Fruit fly (Drosophila melanogaster): ENCODE data around the gene Grp170.

Gene Grp170

DNA sequence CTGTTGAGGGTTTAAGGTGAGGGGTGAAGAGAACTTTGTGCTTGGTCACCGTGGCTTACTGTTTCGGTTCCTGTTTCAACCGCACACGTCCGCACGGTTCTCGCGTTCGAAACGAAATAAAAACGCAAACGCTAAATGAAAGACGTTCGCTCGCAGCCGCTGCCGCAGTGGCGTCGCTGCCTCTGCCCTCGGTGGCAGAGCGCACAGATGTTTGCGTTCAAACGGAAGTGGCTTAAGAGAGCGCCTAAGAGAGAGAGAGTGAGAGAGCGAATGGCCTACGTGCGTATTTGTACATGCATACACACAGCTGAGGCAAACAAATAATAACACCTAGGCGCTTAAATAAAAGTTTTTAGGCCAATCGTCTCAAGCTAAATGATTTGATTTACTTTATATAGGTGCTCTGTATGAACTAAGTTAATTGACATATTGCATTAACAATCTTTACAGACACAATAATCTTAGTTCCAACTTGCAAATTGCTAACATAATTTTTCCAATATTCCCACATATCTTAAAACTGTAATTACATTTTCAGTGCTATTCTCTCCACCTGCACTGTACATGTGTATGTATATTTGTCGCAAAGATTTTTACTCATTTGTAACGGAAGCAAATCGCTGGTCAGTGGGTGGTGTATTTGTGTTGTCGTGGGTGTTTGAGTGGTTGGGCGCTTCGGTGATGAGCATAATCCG lies 18.6 kb upstream of the Grp170 start, which contains the start of gene CG2865 (continued):
- TF ChIP-seq CG9932 (GFP tag; IDR thresholded peaks at IDR 0.05): peak; percentile 86
- TF ChIP-seq crc (GFP tag; optimal IDR thresholded peaks at IDR 0.05): peak; percentile 88
- TF ChIP-seq psq (GFP tag; optimal IDR thresholded peaks at IDR 0.05): peak; percentile 61
- TF ChIP-seq CG33213 (GFP tag; optimal IDR thresholded peaks at IDR 0.05): peak; percentile 68
- no peak for TF ChIP-seq Kr (GFP tag; optimal IDR thresholded peaks at IDR 0.05)
- TF ChIP-seq CG3847 (GFP tag; IDR thresholded peaks at IDR 0.05): peak; percentile 90
- TF ChIP-seq her (GFP tag; optimal IDR thresholded peaks at IDR 0.05): peak; percentile 89
- TF ChIP-seq CG11723 (GFP tag; optimal IDR thresholded peaks at IDR 0.05): peak; percentile 88
- TF ChIP-seq gcm2 (GFP tag; optimal IDR thresholded peaks at IDR 0.05): peak; percentile 87
- TF ChIP-seq CG3995 (GFP tag; optimal IDR thresholded peaks at IDR 0.05): peak; percentile 72
- TF ChIP-seq CG7556 (GFP tag; optimal IDR thresholded peaks at IDR 0.05): peak; percentile 97
- peak; percentile 71 for TF ChIP-seq wdn (GFP tag; IDR thresholded peaks at IDR 0.05)
- peak; percentile 48 for TF ChIP-seq CG4360 (GFP tag; IDR thresholded peaks at IDR 0.05)
- peak; percentile 33 for TF ChIP-seq da (GFP tag; optimal IDR thresholded peaks at IDR 0.05)
- peak; percentile 92 for TF ChIP-seq sd (tag; optimal IDR thresholded peaks at IDR 0.05)
- TF ChIP-seq chinmo (GFP tag; IDR thresholded peaks at IDR 0.05; ENCODE audit: partially characterized antibody): peak; percentile 92
- 0 out of 3 replicates have a peak, but pooled peaks have one; percentile 63 for TF ChIP-seq CG3726 (GFP tag; IDR thresholded peaks at IDR 0.05)
- 0 out of 2 replicates have a peak, but pooled peaks have one; percentile 34 for TF ChIP-seq ham (GFP tag; IDR thresholded peaks at IDR 0.05)
- peak; percentile 93 for TF ChIP-seq CG15696 (tag; optimal IDR thresholded peaks at IDR 0.05)
- TF ChIP-seq CG7357 (GFP tag; IDR thresholded peaks at IDR 0.05): peak; percentile 77
- peak; percentile 26; the same call in 1 of the 3 replicates for TF ChIP-seq knrl (GFP tag; IDR thresholded peaks at IDR 0.05; ENCODE audit: partially characterized antibody)
- TF ChIP-seq Hr3 (GFP tag; optimal IDR thresholded peaks at IDR 0.05): peak; percentile 92
- peak; percentile 92 for TF ChIP-seq Vsx1 (GFP tag; optimal IDR thresholded peaks at IDR 0.05)
- peak; percentile 77; the same call in 2 of the 3 replicates for TF ChIP-seq CG34422 (GFP tag; IDR thresholded peaks at IDR 0.05)
- TF ChIP-seq Dad (GFP tag; optimal IDR thresholded peaks at IDR 0.05): peak; percentile 86
- TF ChIP-seq Camta (GFP tag; optimal IDR thresholded peaks at IDR 0.05): peak; percentile 92
- peak; percentile 80 for TF ChIP-seq croc (GFP tag; conservative IDR thresholded peaks at IDR 0.05)
- TF ChIP-seq btn (GFP tag; optimal IDR thresholded peaks at IDR 0.05): peak; percentile 68
- peak; percentile 91 for TF ChIP-seq Blimp-1 (GFP tag; optimal IDR thresholded peaks at IDR 0.05)
- TF ChIP-seq CG2202 (tag; optimal IDR thresholded peaks at IDR 0.05): peak; percentile 89
- TF ChIP-seq CG17359 (tag; optimal IDR thresholded peaks at IDR 0.05): peak; percentile 94
- TF ChIP-seq Jarid2 (GFP tag; optimal IDR thresholded peaks at IDR 0.05): peak; percentile 93
- TF ChIP-seq az2 (GFP tag; optimal IDR thresholded peaks at IDR 0.05): peak; percentile 89
- peak; percentile 91 for TF ChIP-seq CG6689 (GFP tag; IDR thresholded peaks at IDR 0.05)
- TF ChIP-seq CG1602 (GFP tag; optimal IDR thresholded peaks at IDR 0.05): peak; percentile 87
- peak; percentile 76 for TF ChIP-seq Neu2 (GFP tag; optimal IDR thresholded peaks at IDR 0.05; ENCODE audit: borderline replicate concordance)
- TF ChIP-seq CG7372 (GFP tag; IDR thresholded peaks at IDR 0.05): peak; percentile 88
- TF ChIP-seq gfzf (GFP tag; optimal IDR thresholded peaks at IDR 0.05): peak; percentile 6
- no peak for TF ChIP-seq bigmax (GFP tag; optimal IDR thresholded peaks at IDR 0.05)
- peak; percentile 88 for TF ChIP-seq Hey (tag; optimal IDR thresholded peaks at IDR 0.05)
- TF ChIP-seq zen (tag; optimal IDR thresholded peaks at IDR 0.05): peak; percentile 91
- peak; percentile 91 for TF ChIP-seq ind (GFP tag; optimal IDR thresholded peaks at IDR 0.05)
- TF ChIP-seq Optix (GFP tag; IDR thresholded peaks at IDR 0.05): 0 out of 3 replicates have a peak, but pooled peaks have one; percentile 54
- TF ChIP-seq CG4820 (GFP tag; optimal IDR thresholded peaks at IDR 0.05): peak; percentile 91
- peak; percentile 77 for TF ChIP-seq ems (GFP tag; optimal IDR thresholded peaks at IDR 0.05)
- peak; percentile 74 for TF ChIP-seq CG14965 (GFP tag; optimal IDR thresholded peaks at IDR 0.05; ENCODE audit: borderline replicate concordance)
- peak; percentile 95 for TF ChIP-seq unpg (GFP tag; optimal IDR thresholded peaks at IDR 0.05)
- TF ChIP-seq CG13424 (tag; optimal IDR thresholded peaks at IDR 0.05): peak; percentile 98
- peak; percentile 91 for TF ChIP-seq CG6254 (GFP tag; optimal IDR thresholded peaks at IDR 0.05)

Data from whole organism, embryonic.